Fruit fly (Drosophila melanogaster) S2 (cell line): Measurements from ENCODE around the gene CG42502.

Experiments used
- CG8478 ChIP-seq: fragments of >200 bp; optimal IDR thresholded peaks from 2 replicates; lab custom pipeline; 2018
- CTCF ChIP-seq, 2 experiments: fragments of >200 bp; optimal IDR thresholded peaks; 2 replicates each; lab custom pipeline; 2018

- TF ChIP-seq CG8478 (lab: Kevin White, UChicago) (no peak), CTCF (optimal IDR thresholded peaks at IDR 0.05; lab: Kevin White, UChicago) (peak; percentile 65 to 91)
Measured at dm6 chr2L:18776559-18776958, 34.5 kb downstream of the CG42502 start.
